Worm (Caenorhabditis elegans) whole organism, L2 larva: ENCODE measurements around the gene R01H2.8.
A peak's percentile ranks its signal among the peaks of the same experiment; 100 is the strongest.

Experiments
- C34F6.9 ChIP-seq: fragments of 150-350 bp; optimal IDR thresholded peaks from 2 replicates; lab custom pipeline; 2014; ENCODE audit warnings: missing biosample characterization, missing genetic modification characterization
- F13H6.1 ChIP-seq: sonication (generic microtip); optimal IDR thresholded peaks from 2 replicates; lab custom pipeline; 2016; ENCODE audit warnings: missing genetic modification characterization, missing compliant biosample characterization
- R02D3.7 ChIP-seq: fragments of 150-350 bp; optimal IDR thresholded peaks from 2 replicates; lab custom pipeline; 2014; ENCODE audit warnings: missing biosample characterization, missing genetic modification characterization
- Y55F3AM.14 ChIP-seq: fragments of 200-800 bp; sonication (Bioruptor generic); optimal IDR thresholded peaks from 2 replicates; lab custom pipeline; 2018; ENCODE audit warnings: mild to moderate bottlenecking, missing genetic modification characterization, missing compliant biosample characterization
- ZK546.5 ChIP-seq: sonication (generic microtip); optimal IDR thresholded peaks from 2 replicates; lab custom pipeline; 2017; ENCODE audit warnings: missing biosample characterization, missing genetic modification characterization
- alr-1 ChIP-seq: fragments of 150-350 bp; optimal IDR thresholded peaks from 2 replicates; lab custom pipeline; 2014; ENCODE audit warnings: missing biosample characterization, missing genetic modification characterization
- aly-2 ChIP-seq: fragments of 150-350 bp; optimal IDR thresholded peaks from 2 replicates; lab custom pipeline; 2014; ENCODE audit warnings: missing biosample characterization, missing genetic modification characterization
- ama-1 ChIP-seq: fragments of 150-350 bp; optimal IDR thresholded peaks from 2 replicates; lab custom pipeline; 2018; ENCODE audit warnings: inconsistent platforms
- blmp-1 ChIP-seq: sonication (generic microtip); optimal IDR thresholded peaks from 2 replicates; lab custom pipeline; 2017; ENCODE audit warnings: missing genetic modification characterization, mild to moderate bottlenecking, missing compliant biosample characterization, antibody characterized with exemption, moderate library complexity; ENCODE audit not compliant: insufficient read depth
- ceh-16 ChIP-seq: fragments of 150-350 bp; optimal IDR thresholded peaks from 2 replicates; lab custom pipeline; 2014; ENCODE audit warnings: missing biosample characterization, missing genetic modification characterization
- ceh-82 ChIP-seq: fragments of 150-350 bp; optimal IDR thresholded peaks from 2 replicates; lab custom pipeline; 2014; ENCODE audit warnings: missing biosample characterization, missing genetic modification characterization
- crh-2 ChIP-seq: sonication (generic microtip); optimal IDR thresholded peaks from 2 replicates; lab custom pipeline; 2017; ENCODE audit warnings: missing biosample characterization, missing genetic modification characterization
- dmd-4 ChIP-seq: sonication (generic microtip); optimal IDR thresholded peaks from 2 replicates; lab custom pipeline; 2017; ENCODE audit warnings: missing biosample characterization, missing genetic modification characterization
- elt-1 ChIP-seq: fragments of 150-350 bp; optimal IDR thresholded peaks from 2 replicates; lab custom pipeline; 2014; ENCODE audit warnings: missing biosample characterization, missing genetic modification characterization
- elt-3 ChIP-seq: sonication (generic microtip); optimal IDR thresholded peaks from 2 replicates; lab custom pipeline; 2017; ENCODE audit warnings: missing biosample characterization, missing genetic modification characterization
- fos-1 ChIP-seq: fragments of 150-350 bp; optimal IDR thresholded peaks from 2 replicates; lab custom pipeline; 2014; ENCODE audit warnings: missing biosample characterization, missing genetic modification characterization
- gmeb-1 ChIP-seq: fragments of 150-350 bp; optimal IDR thresholded peaks from 2 replicates; lab custom pipeline; 2014; ENCODE audit warnings: missing biosample characterization, missing genetic modification characterization
- lin-11 ChIP-seq: fragments of 150-350 bp; sonication (generic microtip); optimal IDR thresholded peaks from 2 replicates; lab custom pipeline; 2014; ENCODE audit warnings: missing biosample characterization, missing genetic modification characterization, inconsistent platforms, mixed read lengths
- lin-13 ChIP-seq: fragments of 150-350 bp; optimal IDR thresholded peaks from 2 replicates; lab custom pipeline; 2014; ENCODE audit warnings: missing biosample characterization, missing genetic modification reagents, missing genetic modification characterization
- lin-39 ChIP-seq: fragments of 150-350 bp; optimal IDR thresholded peaks from 2 replicates; lab custom pipeline; 2014; ENCODE audit warnings: missing biosample characterization, missing genetic modification reagents, missing genetic modification characterization
- lsy-2 ChIP-seq, 2 experiments: fragments of 150-350 bp in 1 of 2; sonication (generic microtip) in 1 of 2; optimal IDR thresholded peaks; 2 replicates each; lab custom pipeline; 2014 to 2017; ENCODE audit warnings: missing biosample characterization in 2 of 2, missing genetic modification characterization in 2 of 2
- mab-5 ChIP-seq: fragments of 150-350 bp; optimal IDR thresholded peaks from 2 replicates; lab custom pipeline; 2014; ENCODE audit warnings: missing biosample characterization, missing genetic modification characterization
- mbf-1 ChIP-seq: sonication (generic microtip); optimal IDR thresholded peaks from 2 replicates; lab custom pipeline; 2017; ENCODE audit warnings: missing biosample characterization, missing genetic modification characterization
- mdl-1 ChIP-seq, 2 experiments: fragments of 150-350 bp in 1 of 2; sonication (generic microtip) in 1 of 2; optimal IDR thresholded peaks; 2 replicates each; lab custom pipeline; 2017; ENCODE audit warnings: missing biosample characterization in 2 of 2, missing genetic modification characterization in 2 of 2
- nhr-10 ChIP-seq: sonication (generic microtip); optimal IDR thresholded peaks from 2 replicates; lab custom pipeline; 2017; ENCODE audit warnings: missing biosample characterization, missing genetic modification characterization
- nhr-11 ChIP-seq: fragments of 150-350 bp; optimal IDR thresholded peaks from 2 replicates; lab custom pipeline; 2014; ENCODE audit warnings: missing biosample characterization, missing genetic modification characterization
- nhr-12 ChIP-seq: fragments of 150-350 bp; optimal IDR thresholded peaks from 2 replicates; lab custom pipeline; 2014; ENCODE audit warnings: missing biosample characterization, missing genetic modification characterization
- nhr-129 ChIP-seq: fragments of 150-350 bp; optimal IDR thresholded peaks from 2 replicates; lab custom pipeline; 2014; ENCODE audit warnings: missing biosample characterization, missing genetic modification characterization
- nhr-21 ChIP-seq: fragments of 150-350 bp; optimal IDR thresholded peaks from 2 replicates; lab custom pipeline; 2014; ENCODE audit warnings: missing biosample characterization, missing genetic modification characterization
- nhr-23 ChIP-seq: fragments of 150-350 bp; optimal IDR thresholded peaks from 2 replicates; lab custom pipeline; 2014; ENCODE audit warnings: missing biosample characterization, missing genetic modification reagents, missing genetic modification characterization
- nhr-237 ChIP-seq: fragments of 150-350 bp; optimal IDR thresholded peaks from 2 replicates; lab custom pipeline; 2014; ENCODE audit warnings: missing biosample characterization, missing genetic modification characterization
- nhr-25 ChIP-seq: fragments of 150-350 bp; sonication (generic microtip); optimal IDR thresholded peaks from 3 replicates; lab custom pipeline; 2014; ENCODE audit warnings: missing biosample characterization, missing genetic modification characterization
- nhr-6 ChIP-seq: fragments of 150-350 bp; optimal IDR thresholded peaks from 2 replicates; lab custom pipeline; 2014; ENCODE audit warnings: missing biosample characterization, missing genetic modification characterization
- nhr-77 ChIP-seq: fragments of 150-350 bp; optimal IDR thresholded peaks from 2 replicates; lab custom pipeline; 2014; ENCODE audit warnings: missing biosample characterization, missing genetic modification characterization
- peb-1 ChIP-seq: fragments of 150-350 bp; optimal IDR thresholded peaks from 2 replicates; lab custom pipeline; 2014; ENCODE audit warnings: missing biosample characterization, missing genetic modification characterization
- sem-4 ChIP-seq: fragments of 150-350 bp; optimal IDR thresholded peaks from 2 replicates; lab custom pipeline; 2014; ENCODE audit warnings: missing biosample characterization, missing genetic modification reagents, missing genetic modification characterization
- skn-1 ChIP-seq: sonication (generic microtip); optimal IDR thresholded peaks from 2 replicates; lab custom pipeline; 2017; ENCODE audit warnings: missing biosample characterization, missing genetic modification characterization
- sma-3 ChIP-seq: sonication (generic microtip); optimal IDR thresholded peaks from 2 replicates; lab custom pipeline; 2016; ENCODE audit warnings: missing genetic modification reagents, missing genetic modification characterization, missing compliant biosample characterization
- sma-9 ChIP-seq, 2 experiments: fragments of 150-350 bp in 1 of 2; sonication (generic microtip) in 1 of 2; optimal IDR thresholded peaks; 2 replicates each; lab custom pipeline; 2014 to 2016; ENCODE audit warnings: missing genetic modification characterization in 2 of 2, mild to moderate bottlenecking in 1 of 2, missing biosample characterization in 1 of 2, missing compliant biosample characterization in 1 of 2, missing genetic modification reagents in 1 of 2, moderate library complexity in 1 of 2
- snpc-4 ChIP-seq: fragments of 150-350 bp; optimal IDR thresholded peaks from 2 replicates; lab custom pipeline; 2014; ENCODE audit warnings: missing biosample characterization, missing genetic modification characterization
- unc-39 ChIP-seq: fragments of 150-350 bp; optimal IDR thresholded peaks from 2 replicates; lab custom pipeline; 2014; ENCODE audit warnings: missing biosample characterization, missing genetic modification characterization
- unc-55 ChIP-seq: fragments of 150-350 bp; sonication (generic microtip); optimal IDR thresholded peaks from 3 replicates; lab custom pipeline; 2014; ENCODE audit warnings: missing biosample characterization, missing genetic modification reagents, missing genetic modification characterization
- unc-62 ChIP-seq: fragments of 150-350 bp; optimal IDR thresholded peaks from 2 replicates; lab custom pipeline; 2014; ENCODE audit warnings: missing biosample characterization, missing genetic modification reagents, missing genetic modification characterization
- zag-1 ChIP-seq: fragments of 150-350 bp; optimal IDR thresholded peaks from 2 replicates; lab custom pipeline; 2014; ENCODE audit warnings: missing biosample characterization, missing genetic modification characterization
- ztf-1 ChIP-seq: fragments of 200-800 bp; sonication (Bioruptor generic); conservative IDR thresholded peaks from 2 replicates; pipeline ENCODE4 v1.3.6; 2022; ENCODE audit warnings: missing genetic modification characterization, missing compliant biosample characterization
- ztf-11 ChIP-seq: sonication (generic microtip); optimal IDR thresholded peaks from 2 replicates; lab custom pipeline; 2017; ENCODE audit warnings: missing biosample characterization, missing genetic modification characterization
- ztf-4 ChIP-seq: fragments of 150-350 bp; optimal IDR thresholded peaks from 2 replicates; lab custom pipeline; 2014; ENCODE audit warnings: missing biosample characterization, missing genetic modification characterization

R01H2.8 gene

ce11 chrIII:7114952-7115488 is 46.2 kb downstream of the R01H2.8 start, which contains the start of gene nhr-10:
Gene nhr-10 (minus strand): TSS chrIII:7115438.
- TF ChIP-seq mbf-1 (tag; lab: Kevin White, UChicago): no peak
- TF ChIP-seq lin-13: no peak
- no peak for TF ChIP-seq nhr-10 (tag; lab: Kevin White, UChicago)
- TF ChIP-seq ztf-11: no peak
- TF ChIP-seq ceh-16 (tag; lab: Kevin White, UChicago): no peak
- TF ChIP-seq peb-1 (tag; lab: Kevin White, UChicago): no peak
- TF ChIP-seq aly-2 (tag; lab: Kevin White, UChicago): no peak
- peak in 1 of 2 experiments; percentile 40 for TF ChIP-seq lsy-2 (tag; optimal IDR thresholded peaks at IDR 0.05; lab: Kevin White, UChicago)
- TF ChIP-seq dmd-4: peak; percentile 61
- TF ChIP-seq sma-9 (GFP tag; optimal IDR thresholded peaks at IDR 0.05; lab: Kevin White, UChicago): peak; percentile 37
- TF ChIP-seq sma-9 (tag; optimal IDR thresholded peaks at IDR 0.05; lab: Kevin White, UChicago): no peak
- no peak for TF ChIP-seq lin-11 (tag; lab: Kevin White, UChicago)
- TF ChIP-seq unc-55: no peak
- no peak for TF ChIP-seq F13H6.1 (tag; lab: Kevin White, UChicago)
- no peak for TF ChIP-seq mdl-1 (tag; optimal IDR thresholded peaks at IDR 0.05; lab: Kevin White, UChicago)
- no peak for TF ChIP-seq nhr-25
- TF ChIP-seq crh-2 (tag; lab: Kevin White, UChicago): peak; percentile 11
- no peak for TF ChIP-seq unc-62
- no peak for TF ChIP-seq Y55F3AM.14
- no peak for TF ChIP-seq alr-1
- TF ChIP-seq gmeb-1 (tag; lab: Kevin White, UChicago): no peak
- TF ChIP-seq nhr-6: no peak
- peak; percentile 13 for TF ChIP-seq ztf-4 (tag; lab: Kevin White, UChicago)
- TF ChIP-seq nhr-21 (tag; lab: Kevin White, UChicago): peak; percentile 81

- TF ChIP-seq nhr-77 (tag; lab: Kevin White, UChicago) (no peak), R02D3.7 (tag; lab: Kevin White, UChicago) (no peak), fos-1 (peak; percentile 76), ceh-16 (tag; lab: Kevin White, UChicago) (no peak), nhr-11 (tag; lab: Kevin White, UChicago) (no peak), peb-1 (tag; lab: Kevin White, UChicago) (no peak), aly-2 (tag; lab: Kevin White, UChicago) (no peak), C34F6.9 (peak; percentile 71), gmeb-1 (tag; lab: Kevin White, UChicago) (peak; percentile 21), nhr-10 (tag; lab: Kevin White, UChicago) (peak; percentile 35), unc-39 (tag; lab: Kevin White, UChicago) (no peak), ceh-82 (tag; lab: Kevin White, UChicago) (no peak), lin-39 (tag; lab: Kevin White, UChicago) (no peak), Y55F3AM.14 (no peak), blmp-1 (peak; percentile 74), mbf-1 (tag; lab: Kevin White, UChicago) (no peak), ama-1 (lab: Kevin White, UChicago) (peak; percentile 7), skn-1 (no peak), nhr-237 (tag; lab: Kevin White, UChicago) (no peak), nhr-21 (tag; lab: Kevin White, UChicago) (peak; percentile 76), sem-4 (tag; lab: Kevin White, UChicago) (peak; percentile 60), nhr-12 (tag; lab: Kevin White, UChicago) (no peak), ztf-4 (tag; lab: Kevin White, UChicago) (peak; percentile 75), zag-1 (tag; lab: Kevin White, UChicago) (no peak), unc-55 (peak; percentile 61), nhr-25 (peak; percentile 89), crh-2 (tag; lab: Kevin White, UChicago) (peak; percentile 79), alr-1 (no peak), elt-3 (tag; lab: Kevin White, UChicago) (no peak), snpc-4 (tag; lab: Kevin White, UChicago) (peak; percentile 27), nhr-6 (peak; percentile 86), dmd-4 (no peak), ztf-1 (GFP tag; lab: Robert Waterston, UW) (no peak), mdl-1 (tag; optimal IDR thresholded peaks at IDR 0.05; lab: Kevin White, UChicago) (no peak), nhr-129 (peak; percentile 78), F13H6.1 (tag; lab: Kevin White, UChicago) (peak; percentile 87), sma-9 (GFP tag; optimal IDR thresholded peaks at IDR 0.05; lab: Kevin White, UChicago) (peak; percentile 81), sma-9 (tag; optimal IDR thresholded peaks at IDR 0.05; lab: Kevin White, UChicago) (no peak), lin-11 (tag; lab: Kevin White, UChicago) (no peak), sma-3 (GFP tag; lab: Kevin White, UChicago) (peak; percentile 74), ZK546.5 (tag; lab: Kevin White, UChicago) (no peak), lsy-2 (tag; optimal IDR thresholded peaks at IDR 0.05; lab: Kevin White, UChicago) (peak; percentile 25 to 69), nhr-23 (tag; lab: Kevin White, UChicago) (no peak), elt-1 (no peak), mab-5 (tag; lab: Kevin White, UChicago) (no peak), lin-13 (peak; percentile 64), ztf-11 (no peak), unc-62 (no peak)
Observed at ce11 chrIII:7116615-7117252, 47.9 kb downstream of the R01H2.8 start.
